Fruit fly (Drosophila melanogaster): ENCODE results near the gene Shawl.

The Shawl gene

dm6 chr2L:9388013-9388605 lies 26.8 kb downstream of the Shawl start (continued):
- peak in 1 of 2 experiments; percentile 14 for TF ChIP-seq crp (GFP tag; optimal IDR thresholded peaks at IDR 0.05)
- no peak for TF ChIP-seq lola (GFP tag; optimal IDR thresholded peaks at IDR 0.05)
- peak; percentile 50; the same call in 1 of the 3 replicates for TF ChIP-seq CG14050 (GFP tag; IDR thresholded peaks at IDR 0.05)
- TF ChIP-seq HLHmδ (GFP tag; optimal IDR thresholded peaks at IDR 0.05) = no peak
- TF ChIP-seq CG7928 (GFP tag; optimal IDR thresholded peaks at IDR 0.05) = no peak
- no peak for TF ChIP-seq Opbp (GFP tag; IDR thresholded peaks at IDR 0.05; ENCODE audit: partially characterized antibody)
- peak; percentile 54 for TF ChIP-seq tin (GFP tag; optimal IDR thresholded peaks at IDR 0.05)
- 0 out of 2 replicates have a peak, but pooled peaks have one; percentile 7 for TF ChIP-seq peb (GFP tag; IDR thresholded peaks at IDR 0.05)
- TF ChIP-seq CG2202 (tag; optimal IDR thresholded peaks at IDR 0.05) = no peak
- TF ChIP-seq CG12219 (GFP tag; optimal IDR thresholded peaks at IDR 0.05) = peak; percentile 21
- no peak for TF ChIP-seq CG43689 (GFP tag; IDR thresholded peaks at IDR 0.05)
- TF ChIP-seq jing (GFP tag; optimal IDR thresholded peaks at IDR 0.05) = peak; percentile 12
- peak; percentile 53 to 58 for TF ChIP-seq Hr51 (GFP tag; optimal IDR thresholded peaks at IDR 0.05)
- TF ChIP-seq CG10654 (GFP tag; optimal IDR thresholded peaks at IDR 0.05) = peak; percentile 46
- TF ChIP-seq CG7556 (GFP tag; optimal IDR thresholded peaks at IDR 0.05) = peak; percentile 37
- peak; percentile 65 for TF ChIP-seq CG11696 (GFP tag; IDR thresholded peaks at IDR 0.05)
- no peak for TF ChIP-seq Vsx1 (GFP tag; optimal IDR thresholded peaks at IDR 0.05)
- TF ChIP-seq CG4730 (GFP tag; IDR thresholded peaks at IDR 0.05) = peak; percentile 26; the same call in 1 of the 2 replicates
- TF ChIP-seq Eip74EF (GFP tag; optimal IDR thresholded peaks at IDR 0.05) = no peak
- no peak for TF ChIP-seq CG34224 (GFP tag; IDR thresholded peaks at IDR 0.05; ENCODE audit: partially characterized antibody)
- peak; percentile 82 for TF ChIP-seq bcd (GFP tag; optimal IDR thresholded peaks at IDR 0.05)
- TF ChIP-seq org-1 (GFP tag; optimal IDR thresholded peaks at IDR 0.05) = peak; percentile 68
- peak; percentile 59; the same call in 1 of the 3 replicates for TF ChIP-seq Mrtf (GFP tag; IDR thresholded peaks at IDR 0.05)
- no peak for TF ChIP-seq pita (GFP tag; optimal IDR thresholded peaks at IDR 0.05)
- no peak for TF ChIP-seq Tbp (GFP tag; optimal IDR thresholded peaks at IDR 0.05)
- TF ChIP-seq CG10366 (GFP tag; IDR thresholded peaks at IDR 0.05) = peak; percentile 58
- TF ChIP-seq gsb (GFP tag; IDR thresholded peaks at IDR 0.05) = peak; percentile 69
- peak; percentile 52 for TF ChIP-seq CG18011 (GFP tag; optimal IDR thresholded peaks at IDR 0.05)
- TF ChIP-seq tio (GFP tag; optimal IDR thresholded peaks at IDR 0.05) = no peak
- peak; percentile 46 for TF ChIP-seq luna (GFP tag; optimal IDR thresholded peaks at IDR 0.05)
- no peak for TF ChIP-seq CG10462 (GFP tag; optimal IDR thresholded peaks at IDR 0.05)
- peak; percentile 29 for TF ChIP-seq Bdp1 (GFP tag; optimal IDR thresholded peaks at IDR 0.05)
- no peak for TF ChIP-seq BEAF-32 (GFP tag; optimal IDR thresholded peaks at IDR 0.05)
- peak; percentile 45 for TF ChIP-seq Mes4 (GFP tag; optimal IDR thresholded peaks at IDR 0.05)
- TF ChIP-seq sima (GFP tag; optimal IDR thresholded peaks at IDR 0.05) = no peak
- TF ChIP-seq chif (GFP tag; optimal IDR thresholded peaks at IDR 0.05) = peak; percentile 59 to 76
- no peak for TF ChIP-seq bigmax (GFP tag; optimal IDR thresholded peaks at IDR 0.05)
- no peak for TF ChIP-seq CG1832 (GFP tag; optimal IDR thresholded peaks at IDR 0.05)
- TF ChIP-seq fd3F (GFP tag; optimal IDR thresholded peaks at IDR 0.05) = peak; percentile 66
- no peak for TF ChIP-seq Nf-YA (GFP tag; IDR thresholded peaks at IDR 0.05)
- TF ChIP-seq chm (GFP tag; IDR thresholded peaks at IDR 0.05) = no peak; the same call in 1 of the 2 replicates
- peak; percentile 64 for TF ChIP-seq CG9817 (tag; optimal IDR thresholded peaks at IDR 0.05)
- 0 out of 3 replicates have a peak, but pooled peaks have one; percentile 27 for TF ChIP-seq ase (GFP tag; IDR thresholded peaks at IDR 0.05)
- TF ChIP-seq nom (GFP tag; optimal IDR thresholded peaks at IDR 0.05) = peak; percentile 84
- peak; percentile 94 for TF ChIP-seq CG2120 (GFP tag; optimal IDR thresholded peaks at IDR 0.05)
- no peak for TF ChIP-seq nerfin-2 (GFP tag; IDR thresholded peaks at IDR 0.05; ENCODE audit: partially characterized antibody)
- no peak for TF ChIP-seq fru (optimal IDR thresholded peaks at IDR 0.05)
- peak; percentile 26; the same call in 1 of the 2 replicates for TF ChIP-seq ro (GFP tag; IDR thresholded peaks at IDR 0.05)
- peak; percentile 56 for TF ChIP-seq CG3995 (GFP tag; optimal IDR thresholded peaks at IDR 0.05)
